Fruit fly (Drosophila melanogaster) whole organism, embryonic: ENCODE data around the gene Megf8.

Experiments
- Ada2b ChIP-seq: fragments of 200-800 bp; sonication (Bioruptor generic); IDR thresholded peaks from 2 replicates; pipeline ENCODE4 v1.3.6; 2022; ENCODE audit warnings: missing biosample characterization, missing genetic modification characterization
- CG11398 ChIP-seq: fragments of 200-800 bp; sonication (Bioruptor generic); optimal IDR thresholded peaks from 2 replicates; lab custom pipeline; 2016; ENCODE audit warnings: missing biosample characterization, missing genetic modification characterization
- CG12071 ChIP-seq: fragments of 200-800 bp; sonication (Bioruptor generic); optimal IDR thresholded peaks from 3 replicates; lab custom pipeline; 2018; ENCODE audit warnings: missing biosample characterization, mild to moderate bottlenecking, missing genetic modification characterization
- CG12104 ChIP-seq: fragments of 200-800 bp; sonication (Bioruptor generic); optimal IDR thresholded peaks from 3 replicates; lab custom pipeline; 2016; ENCODE audit warnings: missing biosample characterization, missing genetic modification characterization
- CG12744 ChIP-seq: fragments of 200-800 bp; sonication (Bioruptor generic); optimal IDR thresholded peaks from 2 replicates; lab custom pipeline; 2016; ENCODE audit warnings: missing biosample characterization, missing genetic modification characterization
- CG14710 ChIP-seq: fragments of 200-800 bp; sonication (Bioruptor generic); optimal IDR thresholded peaks from 3 replicates; lab custom pipeline; 2019; ENCODE audit warnings: missing biosample characterization, mild to moderate bottlenecking, missing genetic modification characterization, moderate library complexity
- CG17328 ChIP-seq: fragments of 200-800 bp; sonication (Bioruptor generic); IDR thresholded peaks from 2 replicates; pipeline ENCODE4 v1.3.6; 2022; ENCODE audit warnings: missing biosample characterization, missing genetic modification characterization
- CG17802 ChIP-seq: fragments of 200-800 bp; sonication (Bioruptor generic); optimal IDR thresholded peaks from 2 replicates; lab custom pipeline; 2018; ENCODE audit warnings: missing biosample characterization, mild to moderate bottlenecking, missing genetic modification characterization, moderate library complexity
- CG1832 ChIP-seq: fragments of 200-800 bp; sonication (Bioruptor generic); optimal IDR thresholded peaks from 2 replicates; lab custom pipeline; 2017; ENCODE audit warnings: missing biosample characterization, mild to moderate bottlenecking, missing genetic modification characterization, inconsistent platforms
- CG2120 ChIP-seq: fragments of 200-800 bp; sonication (Bioruptor generic); optimal IDR thresholded peaks from 3 replicates; lab custom pipeline; 2016; ENCODE audit warnings: missing biosample characterization, missing genetic modification characterization
- CG2678 ChIP-seq: fragments of 200-800 bp; sonication (Bioruptor generic); optimal IDR thresholded peaks from 3 replicates; lab custom pipeline; 2019; ENCODE audit warnings: missing biosample characterization, mild to moderate bottlenecking, missing genetic modification characterization, moderate library complexity
- CG2712 ChIP-seq: fragments of 200-800 bp; optimal IDR thresholded peaks from 3 replicates; lab custom pipeline; 2019; ENCODE audit warnings: missing biosample characterization, mild to moderate bottlenecking, missing genetic modification characterization, moderate library complexity
- CG2875 ChIP-seq: fragments of 200-800 bp; sonication (Bioruptor generic); optimal IDR thresholded peaks from 2 replicates; lab custom pipeline; 2017; ENCODE audit warnings: missing biosample characterization, mild to moderate bottlenecking, missing genetic modification characterization, missing genetic modification reagents
- CG32532 ChIP-seq: fragments of 200-800 bp; sonication (Bioruptor generic); IDR thresholded peaks from 2 replicates; pipeline ENCODE4 v1.3.6; 2022; ENCODE audit warnings: missing biosample characterization, missing genetic modification characterization
- CG3407 ChIP-seq: fragments of 200-800 bp; sonication (Bioruptor generic); optimal IDR thresholded peaks from 2 replicates; lab custom pipeline; 2018; ENCODE audit warnings: missing biosample characterization, mild to moderate bottlenecking, missing genetic modification characterization
- CG34376 ChIP-seq: fragments of 200-800 bp; sonication (Bioruptor generic); optimal IDR thresholded peaks from 2 replicates; lab custom pipeline; 2018; ENCODE audit warnings: missing biosample characterization, mild to moderate bottlenecking, missing genetic modification characterization
- CG5180 ChIP-seq: fragments of 200-800 bp; sonication (Bioruptor generic); optimal IDR thresholded peaks from 3 replicates; lab custom pipeline; 2017; ENCODE audit warnings: missing biosample characterization, missing genetic modification characterization, mild to moderate bottlenecking, moderate library complexity, missing genetic modification reagents
- CG6654 ChIP-seq: fragments of 200-800 bp; sonication (Bioruptor generic); optimal IDR thresholded peaks from 2 replicates; lab custom pipeline; 2017; ENCODE audit warnings: missing biosample characterization, mild to moderate bottlenecking, missing genetic modification characterization
- CG7928 ChIP-seq: fragments of 200-800 bp; sonication (Bioruptor generic); optimal IDR thresholded peaks from 2 replicates; lab custom pipeline; 2017; ENCODE audit warnings: missing biosample characterization, mild to moderate bottlenecking, missing genetic modification characterization
- CG9727 ChIP-seq: fragments of 200-800 bp; sonication (Bioruptor generic); optimal IDR thresholded peaks from 3 replicates; lab custom pipeline; 2017; ENCODE audit warnings: missing biosample characterization, mild to moderate bottlenecking, missing genetic modification characterization
- CG9876 ChIP-seq: fragments of 200-800 bp; sonication (Bioruptor generic); optimal IDR thresholded peaks from 2 replicates; lab custom pipeline; 2016; ENCODE audit warnings: missing biosample characterization, missing genetic modification characterization
- Deaf1 ChIP-seq: fragments of 200-800 bp; optimal IDR thresholded peaks from 3 replicates; lab custom pipeline; 2019; ENCODE audit warnings: missing biosample characterization, mild to moderate bottlenecking, missing genetic modification characterization, moderate library complexity
- Dll ChIP-seq: fragments of 200-800 bp; sonication (Bioruptor generic); IDR thresholded peaks from 4 replicates; pipeline ENCODE4 v1.3.6; 2022; ENCODE audit warnings: missing biosample characterization, missing genetic modification characterization; ENCODE audit not compliant: partially characterized antibody
- Doc3 ChIP-seq: fragments of 200-800 bp; sonication (Bioruptor generic); IDR thresholded peaks from 3 replicates; pipeline ENCODE4 v1.3.6; 2022; ENCODE audit warnings: missing biosample characterization, missing genetic modification characterization; ENCODE audit not compliant: partially characterized antibody
- Elba2 ChIP-seq: fragments of 200-800 bp; sonication (Bioruptor generic); optimal IDR thresholded peaks from 3 replicates; lab custom pipeline; 2016; ENCODE audit warnings: missing biosample characterization, missing genetic modification characterization
- Ets97D ChIP-seq: fragments of 200-800 bp; sonication (Bioruptor generic); optimal IDR thresholded peaks from 3 replicates; lab custom pipeline; 2016; ENCODE audit warnings: missing biosample characterization, missing genetic modification characterization
- Hr3 ChIP-seq: fragments of 200-800 bp; sonication (Bioruptor generic); optimal IDR thresholded peaks from 3 replicates; lab custom pipeline; 2016; ENCODE audit warnings: missing biosample characterization, missing genetic modification characterization
- Hr51 ChIP-seq, 2 experiments: fragments of 200-800 bp; sonication (Bioruptor generic); optimal IDR thresholded peaks; 2 replicates in 1 of 2; 3 replicates in 1 of 2; lab custom pipeline; 2016 to 2018; ENCODE audit warnings: missing biosample characterization in 2 of 2, missing genetic modification characterization in 2 of 2, mild to moderate bottlenecking in 1 of 2, moderate library complexity in 1 of 2
- Kr ChIP-seq: fragments of 200-800 bp; sonication (Bioruptor generic); optimal IDR thresholded peaks from 2 replicates; lab custom pipeline; 2017; ENCODE audit warnings: missing biosample characterization, mild to moderate bottlenecking, missing genetic modification characterization
- Lim3 ChIP-seq: fragments of 200-800 bp; sonication (Bioruptor generic); IDR thresholded peaks from 2 replicates; pipeline ENCODE4 v1.3.6; 2022; ENCODE audit warnings: missing biosample characterization, missing genetic modification characterization
- Six4 ChIP-seq: fragments of 200-800 bp; sonication (Bioruptor generic); optimal IDR thresholded peaks from 2 replicates; lab custom pipeline; 2016; ENCODE audit warnings: missing biosample characterization, missing genetic modification characterization
- Sox102F ChIP-seq: fragments of 200-800 bp; sonication (Bioruptor generic); optimal IDR thresholded peaks from 2 replicates; lab custom pipeline; 2018; ENCODE audit warnings: missing biosample characterization, mild to moderate bottlenecking, missing genetic modification characterization, moderate library complexity
- bowl ChIP-seq: fragments of 200-800 bp; sonication (Bioruptor generic); IDR thresholded peaks from 2 replicates; pipeline ENCODE4 v1.3.6; 2022; ENCODE audit warnings: missing biosample characterization, missing genetic modification characterization
- dan ChIP-seq: fragments of 200-800 bp; sonication (Bioruptor generic); IDR thresholded peaks from 2 replicates; pipeline ENCODE4 v1.3.6; 2022; ENCODE audit warnings: missing biosample characterization, missing genetic modification characterization
- dysf ChIP-seq: fragments of 200-800 bp; sonication (Bioruptor generic); IDR thresholded peaks from 3 replicates; pipeline ENCODE4 v1.3.6; 2022; ENCODE audit warnings: missing biosample characterization, missing genetic modification characterization
- eve ChIP-seq, 2 experiments: fragments of >200 bp; optimal IDR thresholded peaks; 2 replicates each; lab custom pipeline; 2017; ENCODE audit warnings: missing biosample characterization in 2 of 2, missing genetic modification characterization in 2 of 2
- ewg ChIP-seq: fragments of 200-800 bp; sonication (Bioruptor generic); optimal IDR thresholded peaks from 3 replicates; lab custom pipeline; 2017; ENCODE audit warnings: mild to moderate bottlenecking, missing biosample characterization, missing genetic modification reagents, missing genetic modification characterization
- fru ChIP-seq: fragments of >200 bp; optimal IDR thresholded peaks from 2 replicates; lab custom pipeline; 2017
- gem ChIP-seq: fragments of 200-800 bp; sonication (Bioruptor generic); optimal IDR thresholded peaks from 2 replicates; lab custom pipeline; 2019; ENCODE audit warnings: missing biosample characterization, mild to moderate bottlenecking, missing genetic modification characterization, moderate library complexity
- hth ChIP-seq: fragments of >200 bp; optimal IDR thresholded peaks from 2 replicates; lab custom pipeline; 2017; ENCODE audit warnings: inconsistent platforms
- kay ChIP-seq: fragments of 200-800 bp; sonication (Bioruptor generic); optimal IDR thresholded peaks from 2 replicates; lab custom pipeline; 2016; ENCODE audit warnings: missing biosample characterization, missing genetic modification characterization
- nom ChIP-seq: fragments of 200-800 bp; sonication (Bioruptor generic); optimal IDR thresholded peaks from 2 replicates; lab custom pipeline; 2017; ENCODE audit warnings: missing biosample characterization, missing genetic modification characterization, mild to moderate bottlenecking, moderate library complexity, missing genetic modification reagents
- ranshi ChIP-seq: fragments of 200-800 bp; sonication (Bioruptor generic); IDR thresholded peaks from 2 replicates; pipeline ENCODE4 v1.3.6; 2022; ENCODE audit warnings: missing biosample characterization, missing genetic modification characterization
- tap ChIP-seq: fragments of 200-800 bp; optimal IDR thresholded peaks from 3 replicates; lab custom pipeline; 2019; ENCODE audit warnings: missing biosample characterization, mild to moderate bottlenecking, missing genetic modification characterization, moderate library complexity
- tna ChIP-seq: fragments of 200-800 bp; sonication (Bioruptor generic); IDR thresholded peaks from 2 replicates; pipeline ENCODE4 v1.3.6; 2022; ENCODE audit warnings: missing biosample characterization, missing genetic modification characterization; ENCODE audit not compliant: partially characterized antibody
- vfl ChIP-seq: fragments of 200-800 bp; sonication (Bioruptor generic); optimal IDR thresholded peaks from 2 replicates; lab custom pipeline; 2016; ENCODE audit warnings: missing biosample characterization, missing genetic modification characterization
- vvl ChIP-seq: fragments of 200-800 bp; sonication (Bioruptor generic); IDR thresholded peaks from 2 replicates; pipeline ENCODE4 v1.3.6; 2022; ENCODE audit warnings: missing biosample characterization, missing genetic modification characterization
- wdn ChIP-seq: fragments of 200-800 bp; sonication (Bioruptor generic); IDR thresholded peaks from 2 replicates; pipeline ENCODE4 v1.3.6; 2022; ENCODE audit warnings: missing biosample characterization, missing genetic modification characterization

Gene Megf8

dm6 chr2L:8082692-8083412 lies 39.6 kb downstream of the Megf8 start, which contains the start of gene Mcr (continued):
- TF ChIP-seq vvl, result 0 out of 2 replicates have a peak, but pooled peaks have one; percentile 26
- TF ChIP-seq CG6654 (GFP tag; lab: Kevin White, UChicago), result no peak
- peak; percentile 75 for TF ChIP-seq CG14710 (tag; lab: Kevin White, UChicago)
- TF ChIP-seq wdn (GFP tag; lab: Robert Waterston, UW), result no peak
- no peak for TF ChIP-seq ewg (GFP tag; lab: Kevin White, UChicago)
- TF ChIP-seq CG3407 (GFP tag; lab: Kevin White, UChicago), result no peak
- no peak for TF ChIP-seq Lim3 (GFP tag; lab: Robert Waterston, UW)
- no peak for TF ChIP-seq Ada2b (GFP tag; lab: Robert Waterston, UW)
- no peak for TF ChIP-seq CG17328 (GFP tag; lab: Robert Waterston, UW)
- TF ChIP-seq CG9727 (GFP tag; lab: Kevin White, UChicago), result no peak
- TF ChIP-seq CG12071 (GFP tag; lab: Kevin White, UChicago), result no peak
- no peak for TF ChIP-seq CG34376 (GFP tag; lab: Kevin White, UChicago)
- TF ChIP-seq CG1832 (GFP tag; lab: Kevin White, UChicago), result no peak
- no peak for TF ChIP-seq tap
- peak; percentile 50 for TF ChIP-seq kay
- no peak for TF ChIP-seq CG2875
- peak; percentile 34 for TF ChIP-seq CG2712 (tag; lab: Kevin White, UChicago)
- peak; percentile 28 for TF ChIP-seq gem (tag; lab: Kevin White, UChicago)
- no peak for TF ChIP-seq Six4
- no peak for TF ChIP-seq ranshi (GFP tag; lab: Robert Waterston, UW)
- no peak for TF ChIP-seq Hr51 (GFP tag; optimal IDR thresholded peaks at IDR 0.05; lab: Kevin White, UChicago)
- no peak for TF ChIP-seq vfl (GFP tag; lab: Kevin White, UChicago)
- no peak for TF ChIP-seq dan (GFP tag; lab: Robert Waterston, UW)
- no peak for TF ChIP-seq CG2678 (tag; lab: Kevin White, UChicago)
- peak; percentile 56; the same call in 3 of the 4 replicates for TF ChIP-seq Dll (GFP tag; lab: Robert Waterston, UW)
- TF ChIP-seq CG2120 (GFP tag; lab: Kevin White, UChicago), result peak; percentile 51

dm6 chr2L:8083413-8083426 lies 39.9 kb downstream of the Megf8 start, which contains the start of gene Bsg:
Bsg (plus strand) TSS chr2L:8083420.
- TF ChIP-seq CG12744 (GFP tag; lab: Kevin White, UChicago) (no peak), CG12104 (GFP tag; lab: Kevin White, UChicago) (no peak), Hr3 (GFP tag; lab: Kevin White, UChicago) (no peak), Doc3 (peak; percentile 27; the same call in 1 of the 3 replicates), Elba2 (GFP tag; lab: Kevin White, UChicago) (no peak), CG11398 (GFP tag; lab: Kevin White, UChicago) (no peak), CG34376 (GFP tag; lab: Kevin White, UChicago) (no peak)

dm6 chr2L:8083427-8084295 lies 40.4 kb downstream of the Megf8 start:
- TF ChIP-seq eve (GFP tag; optimal IDR thresholded peaks at IDR 0.05; lab: Kevin White, UChicago) (no peak), CG7928 (GFP tag; lab: Kevin White, UChicago) (no peak), CG17802 (no peak), fru (no peak), CG32532 (GFP tag; lab: Robert Waterston, UW) (no peak), CG5180 (GFP tag; lab: Kevin White, UChicago) (peak; percentile 16), CG9876 (GFP tag; lab: Kevin White, UChicago) (no peak), bowl (GFP tag; lab: Robert Waterston, UW) (no peak), tna (GFP tag; lab: Robert Waterston, UW) (no peak), Sox102F (no peak), Deaf1 (tag; lab: Kevin White, UChicago) (peak; percentile 3), dysf (GFP tag; lab: Robert Waterston, UW) (no peak), Ets97D (no peak), hth (lab: Kevin White, UChicago) (no peak), Kr (GFP tag; lab: Kevin White, UChicago) (no peak), nom (GFP tag; lab: Kevin White, UChicago) (no peak)
